Fruit fly (Drosophila melanogaster) whole organism, wandering third instar larva: Measurements from ENCODE around the gene Lint-O.
A peak's percentile ranks its signal among the peaks of the same experiment; 100 is the strongest.

Source experiments
- Abd-B ChIP-seq: fragments of >200 bp; optimal IDR thresholded peaks from 2 replicates; lab custom pipeline; 2017; ENCODE audit warnings: missing biosample characterization, missing genetic modification characterization
- CrebA ChIP-seq: fragments of 200-800 bp; sonication (Bioruptor generic); optimal IDR thresholded peaks from 2 replicates; lab custom pipeline; 2016; ENCODE audit warnings: missing biosample characterization, mild to moderate bottlenecking, missing genetic modification characterization, borderline replicate concordance
- Dif ChIP-seq: fragments of 200-275, 200-300 bp; sonication (Bioruptor generic); optimal IDR thresholded peaks from 2 replicates; lab custom pipeline; 2018; ENCODE audit warnings: missing biosample characterization, missing genetic modification characterization; ENCODE audit not compliant: partially characterized antibody
- Hnf4 ChIP-seq: fragments of 200-800 bp; sonication (Bioruptor generic); optimal IDR thresholded peaks from 2 replicates; lab custom pipeline; 2016; ENCODE audit warnings: missing biosample characterization, mild to moderate bottlenecking, missing genetic modification characterization
- Hr83 ChIP-seq: fragments of 200-300 bp; sonication (Bioruptor generic); optimal IDR thresholded peaks from 2 replicates; lab custom pipeline; 2016; ENCODE audit warnings: missing biosample characterization, mild to moderate bottlenecking, missing genetic modification characterization, moderate library complexity; ENCODE audit not compliant: poor library complexity, severe bottlenecking
- Jra ChIP-seq: sonication (Bioruptor generic); optimal IDR thresholded peaks from 2 replicates; lab custom pipeline; 2016; ENCODE audit warnings: missing biosample characterization, missing genetic modification characterization
- Myc ChIP-seq: fragments of >200 bp; optimal IDR thresholded peaks from 2 replicates; lab custom pipeline; 2017
- N ChIP-seq: fragments of >200 bp; optimal IDR thresholded peaks from 2 replicates; lab custom pipeline; 2018; ENCODE audit warnings: missing biosample characterization, missing external identifiers, missing genetic modification characterization
- Rel ChIP-seq, 2 experiments: fragments of 200-800 bp; sonication (Bioruptor generic) in 1 of 2; optimal IDR thresholded peaks; 2 replicates in 1 of 2; 3 replicates in 1 of 2; lab custom pipeline; 2016 to 2019; ENCODE audit warnings: mild to moderate bottlenecking in 2 of 2, missing biosample characterization in 2 of 2, missing genetic modification characterization in 2 of 2, moderate library complexity in 1 of 2
- Sp1 ChIP-seq: fragments of 200-800 bp; sonication (Bioruptor generic); optimal IDR thresholded peaks from 3 replicates; lab custom pipeline; 2019; ENCODE audit warnings: missing biosample characterization, mild to moderate bottlenecking, missing genetic modification characterization, moderate library complexity
- Vsx2 ChIP-seq: fragments of 200-300, 225-300 bp; sonication (Bioruptor generic); optimal IDR thresholded peaks from 2 replicates; lab custom pipeline; 2018; ENCODE audit warnings: missing biosample characterization, missing genetic modification characterization; ENCODE audit not compliant: partially characterized antibody
- br ChIP-seq: fragments of 200-800 bp; sonication (Bioruptor generic); optimal IDR thresholded peaks from 2 replicates; lab custom pipeline; 2016; ENCODE audit warnings: missing biosample characterization, missing genetic modification characterization
- dl ChIP-seq, 2 experiments: fragments of 175-275, 200-275 bp in 1 of 2; fragments of 200-275 bp in 1 of 2; sonication (Bioruptor generic); optimal IDR thresholded peaks; lab custom pipeline; 2018; ENCODE audit warnings: mild to moderate bottlenecking in 2 of 2, missing biosample characterization in 2 of 2, missing genetic modification characterization in 2 of 2, moderate library complexity in 2 of 2; ENCODE audit not compliant: partially characterized antibody in 2 of 2, insufficient read depth in 1 of 2
- dmrt93B ChIP-seq: fragments of 200-800 bp; sonication (Bioruptor generic); optimal IDR thresholded peaks from 2 replicates; lab custom pipeline; 2018; ENCODE audit warnings: missing biosample characterization, mild to moderate bottlenecking, missing genetic modification characterization
- dsf ChIP-seq: sonication (Bioruptor generic); optimal IDR thresholded peaks from 2 replicates; lab custom pipeline; 2016; ENCODE audit warnings: missing biosample characterization, missing genetic modification characterization, borderline replicate concordance
- ey ChIP-seq: fragments of 200-800 bp; sonication (Bioruptor generic); optimal IDR thresholded peaks from 2 replicates; lab custom pipeline; 2016; ENCODE audit warnings: missing biosample characterization, missing genetic modification characterization
- foxo ChIP-seq, 2 experiments: fragments of 200-800 bp; sonication (Bioruptor generic); optimal IDR thresholded peaks; 2 replicates in 1 of 2; 3 replicates in 1 of 2; lab custom pipeline; 2016 to 2017; ENCODE audit warnings: missing biosample characterization in 2 of 2, missing genetic modification characterization in 2 of 2
- fru ChIP-seq: fragments of 200-800 bp; sonication (Bioruptor generic); optimal IDR thresholded peaks from 3 replicates; lab custom pipeline; 2016; ENCODE audit warnings: missing biosample characterization, mild to moderate bottlenecking, missing genetic modification characterization
- h ChIP-seq: fragments of 200-800 bp; sonication (Bioruptor generic); optimal IDR thresholded peaks from 3 replicates; lab custom pipeline; 2016; ENCODE audit warnings: missing biosample characterization, mild to moderate bottlenecking, missing genetic modification characterization
- jim ChIP-seq: fragments of 175-275, 200-325 bp; sonication (Bioruptor generic); optimal IDR thresholded peaks from 2 replicates; lab custom pipeline; 2016; ENCODE audit warnings: missing biosample characterization, mild to moderate bottlenecking, missing genetic modification characterization
- lola ChIP-seq: fragments of >200 bp; optimal IDR thresholded peaks from 2 replicates; lab custom pipeline; 2017; ENCODE audit warnings: missing biosample characterization, missing genetic modification characterization
- pan ChIP-seq: fragments of >200 bp; optimal IDR thresholded peaks from 2 replicates; lab custom pipeline; 2017
- psq ChIP-seq: fragments of 200-800 bp; sonication (Bioruptor generic); optimal IDR thresholded peaks from 3 replicates; lab custom pipeline; 2017; ENCODE audit warnings: missing biosample characterization, mild to moderate bottlenecking, missing genetic modification characterization, moderate library complexity
- sage ChIP-seq: fragments of 200-800 bp; sonication (Bioruptor generic); optimal IDR thresholded peaks from 2 replicates; lab custom pipeline; 2016; ENCODE audit warnings: missing biosample characterization, mild to moderate bottlenecking, missing genetic modification characterization
- sv ChIP-seq: fragments of 200-800 bp; sonication (Bioruptor generic); optimal IDR thresholded peaks from 3 replicates; lab custom pipeline; 2016; ENCODE audit warnings: missing biosample characterization, missing genetic modification characterization
- tai ChIP-seq: sonication (Bioruptor generic); optimal IDR thresholded peaks from 2 replicates; lab custom pipeline; 2016; ENCODE audit warnings: missing biosample characterization, missing genetic modification characterization
- woc ChIP-seq: sonication (Bioruptor generic); optimal IDR thresholded peaks from 2 replicates; lab custom pipeline; 2016; ENCODE audit warnings: missing biosample characterization, mild to moderate bottlenecking, missing genetic modification characterization

The Lint-O gene

dm6 chrX:2653533-2654296 lies 44.8 kb upstream of the Lint-O start:
- TF ChIP-seq Hnf4 (GFP tag; lab: Kevin White, UChicago) (peak; percentile 32), Sp1 (GFP tag; lab: Kevin White, UChicago) (peak; percentile 3), Rel (GFP tag; optimal IDR thresholded peaks at IDR 0.05; lab: Kevin White, UChicago) (no peak), Rel (tag; optimal IDR thresholded peaks at IDR 0.05; lab: Kevin White, UChicago) (peak; percentile 96), CrebA (GFP tag; lab: Kevin White, UChicago) (peak; percentile 67), br (GFP tag; lab: Kevin White, UChicago) (no peak), sv (GFP tag; lab: Kevin White, UChicago) (no peak), dl (GFP tag; optimal IDR thresholded peaks at IDR 0.05; lab: Kevin White, UChicago; ENCODE audit: insufficient read depth in 1 of 2, partially characterized antibody in 2 of 2) (no peak)

- TF ChIP-seq pan (lab: Kevin White, UChicago): no peak
- no peak for TF ChIP-seq dl (GFP tag; optimal IDR thresholded peaks at IDR 0.05; lab: Kevin White, UChicago; ENCODE audit: insufficient read depth in 1 of 2, partially characterized antibody in 2 of 2)
- TF ChIP-seq dsf (GFP tag; lab: Kevin White, UChicago): no peak
- no peak for TF ChIP-seq Vsx2 (GFP tag; lab: Kevin White, UChicago)
- TF ChIP-seq CrebA (GFP tag; lab: Kevin White, UChicago): no peak
- TF ChIP-seq Dif: no peak
- no peak for TF ChIP-seq jim (GFP tag; lab: Kevin White, UChicago)
- TF ChIP-seq ey (GFP tag; lab: Kevin White, UChicago): no peak
- TF ChIP-seq tai (GFP tag; lab: Kevin White, UChicago): no peak
- no peak for TF ChIP-seq sv (GFP tag; lab: Kevin White, UChicago)
- TF ChIP-seq sage (GFP tag; lab: Kevin White, UChicago): no peak
- TF ChIP-seq woc (GFP tag; lab: Kevin White, UChicago): no peak
Measured at dm6 chrX:2655479-2655878, 43.0 kb upstream of the Lint-O start.

dm6 chrX:2655998-2656397 lies 42.5 kb upstream of the Lint-O start:
- TF ChIP-seq Sp1 (GFP tag; lab: Kevin White, UChicago) (no peak), woc (GFP tag; lab: Kevin White, UChicago) (no peak), N (no peak), sage (GFP tag; lab: Kevin White, UChicago) (no peak), tai (GFP tag; lab: Kevin White, UChicago) (no peak)

dm6 chrX:2657220-2657619 lies 41.3 kb upstream of the Lint-O start:
- TF ChIP-seq Hr83 (GFP tag; lab: Kevin White, UChicago): no peak
- TF ChIP-seq jim (GFP tag; lab: Kevin White, UChicago): no peak
- no peak for TF ChIP-seq N

- peak; percentile 80 for TF ChIP-seq CrebA (GFP tag; lab: Kevin White, UChicago)
- TF ChIP-seq dmrt93B: no peak
- TF ChIP-seq br (GFP tag; lab: Kevin White, UChicago): peak; percentile 11
- peak; percentile 13 for TF ChIP-seq Sp1 (GFP tag; lab: Kevin White, UChicago)
- peak; percentile 72 for TF ChIP-seq psq (GFP tag; lab: Kevin White, UChicago)
- no peak for TF ChIP-seq sv (GFP tag; lab: Kevin White, UChicago)
- peak; percentile 82 for TF ChIP-seq Dif
- TF ChIP-seq Vsx2 (GFP tag; lab: Kevin White, UChicago): peak; percentile 56
- TF ChIP-seq Hnf4 (GFP tag; lab: Kevin White, UChicago): no peak
- TF ChIP-seq pan (lab: Kevin White, UChicago): no peak
- TF ChIP-seq h: peak; percentile 75
- peak; percentile 12 for TF ChIP-seq fru
- peak in 1 of 2 experiments; percentile 20 for TF ChIP-seq foxo (GFP tag; optimal IDR thresholded peaks at IDR 0.05; lab: Kevin White, UChicago)
- TF ChIP-seq dsf (GFP tag; lab: Kevin White, UChicago): no peak
- peak; percentile 10 to 62 for TF ChIP-seq dl (GFP tag; optimal IDR thresholded peaks at IDR 0.05; lab: Kevin White, UChicago; ENCODE audit: insufficient read depth in 1 of 2, partially characterized antibody in 2 of 2)
- TF ChIP-seq Hr83 (GFP tag; lab: Kevin White, UChicago): peak; percentile 22
- no peak for TF ChIP-seq Myc (lab: Kevin White, UChicago)
- TF ChIP-seq Jra (GFP tag; lab: Kevin White, UChicago): peak; percentile 72
- no peak for TF ChIP-seq Rel (GFP tag; optimal IDR thresholded peaks at IDR 0.05; lab: Kevin White, UChicago)
- TF ChIP-seq Rel (tag; optimal IDR thresholded peaks at IDR 0.05; lab: Kevin White, UChicago): peak; percentile 59
- no peak for TF ChIP-seq lola (GFP tag; lab: Kevin White, UChicago)
- no peak for TF ChIP-seq Abd-B (GFP tag; lab: Kevin White, UChicago)
Measured at dm6 chrX:2658258-2658853, 40.1 kb upstream of the Lint-O start.
